Fruit fly (Drosophila melanogaster): Measurements from ENCODE around the gene CG17637.
"Not testable (repeated sequence)": the region's sequence is repeated elsewhere in the genome, so short reads cannot be mapped to it uniquely, and the experiment has no call there.

The CG17637 gene

dm6 chr3L:20503886-20504285 is at the start of gene CG17637:
CG17637 (plus strand) TSS chr3L:20504186.
- TF ChIP-seq CTCF, CG8478 (optimal IDR thresholded peaks at IDR 0.05): not testable (repeated sequence)

dm6 chr3L:20460383-20460782 is 43.6 kb upstream of the CG17637 start, which contains the start of gene mag:
mag (plus strand) TSS chr3L:20460683.
- TF ChIP-seq CTCF (optimal IDR thresholded peaks at IDR 0.05) = no peak
- TF ChIP-seq CG8478 (optimal IDR thresholded peaks at IDR 0.05) = no peak

dm6 chr3L:20462391-20462790 is 41.6 kb upstream of the CG17637 start:
- TF ChIP-seq CG8478 (optimal IDR thresholded peaks at IDR 0.05) = no peak

- peak; percentile 59 to 60 for TF ChIP-seq CTCF (optimal IDR thresholded peaks at IDR 0.05)
- no peak for TF ChIP-seq CG8478 (optimal IDR thresholded peaks at IDR 0.05)
Observed at dm6 chr3L:20464677-20465076, 39.3 kb upstream of the CG17637 start, which contains the start of gene atk. atk (minus strand) TSS chr3L:20464862.

- TF ChIP-seq CTCF (optimal IDR thresholded peaks at IDR 0.05) = no peak
- no peak for TF ChIP-seq CG8478 (optimal IDR thresholded peaks at IDR 0.05)
Observed at dm6 chr3L:20465941-20466340, 38.0 kb upstream of the CG17637 start, which contains the start of gene CG42764. CG42764 (minus strand) TSS chr3L:20466041.

dm6 chr3L:20466599-20466998 is 37.4 kb upstream of the CG17637 start, which contains the start of gene Tdh:
Tdh (plus strand) TSS chr3L:20466944.
- TF ChIP-seq CTCF (optimal IDR thresholded peaks at IDR 0.05) (no peak), CG8478 (optimal IDR thresholded peaks at IDR 0.05) (no peak)

dm6 chr3L:20467433-20467832 is 36.6 kb upstream of the CG17637 start:
- no peak for TF ChIP-seq CTCF (optimal IDR thresholded peaks at IDR 0.05)
- TF ChIP-seq CG8478 (optimal IDR thresholded peaks at IDR 0.05) = no peak

dm6 chr3L:20470991-20471498 is 32.9 kb upstream of the CG17637 start:
- TF ChIP-seq CG8478 (optimal IDR thresholded peaks at IDR 0.05) = no peak
- TF ChIP-seq CTCF (optimal IDR thresholded peaks at IDR 0.05) = no peak

dm6 chr3L:20471499-20472313 is 32.3 kb upstream of the CG17637 start:
- TF ChIP-seq CG8478 (optimal IDR thresholded peaks at IDR 0.05) = no peak
- TF ChIP-seq CTCF (optimal IDR thresholded peaks at IDR 0.05) = no peak

- TF ChIP-seq CTCF (optimal IDR thresholded peaks at IDR 0.05) = no peak
- no peak for TF ChIP-seq CG8478 (optimal IDR thresholded peaks at IDR 0.05)
Observed at dm6 chr3L:20472607-20473006, 31.4 kb upstream of the CG17637 start.

dm6 chr3L:20473021-20473799 is 30.8 kb upstream of the CG17637 start, which contains the start of the genes CG32428 and CG5969:
CG32428 (minus strand) TSS chr3L:20473723.
CG5969 (plus strand) TSS chr3L:20473783.
- TF ChIP-seq CG8478 (optimal IDR thresholded peaks at IDR 0.05) (no peak), CTCF (optimal IDR thresholded peaks at IDR 0.05) (no peak)

- TF ChIP-seq CG8478 (optimal IDR thresholded peaks at IDR 0.05) = no peak
- no peak for TF ChIP-seq CTCF (optimal IDR thresholded peaks at IDR 0.05)
Observed at dm6 chr3L:20474197-20474788, 29.7 kb upstream of the CG17637 start, which contains the start of gene isoQC. isoQC (plus strand) TSS chr3L:20474466.

- TF ChIP-seq CG8478 (optimal IDR thresholded peaks at IDR 0.05) (no peak), CTCF (optimal IDR thresholded peaks at IDR 0.05) (no peak)
Observed at dm6 chr3L:20474789-20475208, 29.2 kb upstream of the CG17637 start.

dm6 chr3L:20487649-20488048 is 16.3 kb upstream of the CG17637 start:
- TF ChIP-seq CG8478 (optimal IDR thresholded peaks at IDR 0.05) (no peak), CTCF (optimal IDR thresholded peaks at IDR 0.05) (no peak)
